Worm (Caenorhabditis elegans): ENCODE measurements around the gene acr-17.

acr-17 gene

DNA sequence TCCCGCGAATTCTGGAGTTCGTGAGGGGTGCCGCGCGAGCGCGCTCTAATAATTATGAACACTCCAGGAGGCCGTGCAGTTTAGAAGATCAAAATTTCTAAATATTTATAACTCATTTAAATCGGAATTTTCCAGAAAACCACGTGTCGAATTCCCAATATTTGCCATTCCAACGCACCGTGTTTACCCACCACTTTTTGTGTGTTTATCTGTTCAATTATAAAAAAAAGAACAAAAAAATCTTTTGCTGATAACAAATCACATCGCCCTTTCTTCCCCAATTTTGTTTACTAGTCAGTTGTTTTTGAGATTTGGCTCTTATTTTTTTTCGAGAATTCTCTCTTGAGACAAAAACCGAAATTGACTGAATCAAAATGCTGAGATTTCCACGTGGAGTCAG is 47.7 kb downstream of the acr-17 start:
- TF ChIP-seq flt-1 (GFP tag; IDR thresholded peaks at IDR 0.05), result no peak
- no peak for TF ChIP-seq tab-1 (GFP tag; IDR thresholded peaks at IDR 0.05)
- no peak for TF ChIP-seq klf-2 (GFP tag; conservative IDR thresholded peaks at IDR 0.05)
- no peak for TF ChIP-seq med-1 (GFP tag; optimal IDR thresholded peaks at IDR 0.05; ENCODE audit: insufficient read depth)
- no peak for TF ChIP-seq ref-1 (GFP tag; conservative IDR thresholded peaks at IDR 0.05)
- no peak for TF ChIP-seq ztf-29 (GFP tag; IDR thresholded peaks at IDR 0.05)
- no peak for TF ChIP-seq T22C8.4 (GFP tag; IDR thresholded peaks at IDR 0.05)
- TF ChIP-seq cog-1 (tag; optimal IDR thresholded peaks at IDR 0.05), result no peak
- TF ChIP-seq ztf-23 (GFP tag; IDR thresholded peaks at IDR 0.05), result no peak

DNA sequence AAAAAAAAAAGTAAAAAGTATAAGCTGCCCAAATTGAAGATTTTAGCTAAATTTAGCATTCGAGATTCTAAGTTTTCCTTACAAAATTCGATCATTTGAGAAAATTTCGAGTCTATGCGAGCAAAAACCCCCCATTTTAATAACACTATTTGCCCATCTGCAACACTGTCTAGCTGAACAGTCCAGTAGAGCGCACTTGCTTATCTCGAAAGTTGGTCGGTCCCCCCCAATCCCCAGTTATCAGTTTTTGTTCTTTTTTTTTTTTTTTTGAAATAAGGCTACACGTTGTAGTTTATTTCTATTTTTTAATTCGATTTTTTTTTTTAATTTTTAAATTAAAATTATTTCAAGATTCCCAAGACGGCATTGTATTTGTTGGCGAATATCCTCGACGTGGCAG is 49.2 kb downstream of the acr-17 start:
- no peak for TF ChIP-seq ref-1 (GFP tag; conservative IDR thresholded peaks at IDR 0.05)
- no peak for TF ChIP-seq T22C8.4 (GFP tag; IDR thresholded peaks at IDR 0.05)
- TF ChIP-seq flt-1 (GFP tag; IDR thresholded peaks at IDR 0.05), result no peak
- TF ChIP-seq tab-1 (GFP tag; IDR thresholded peaks at IDR 0.05), result no peak
- no peak for TF ChIP-seq ztf-23 (GFP tag; IDR thresholded peaks at IDR 0.05)
- no peak for TF ChIP-seq klf-2 (GFP tag; conservative IDR thresholded peaks at IDR 0.05)
- TF ChIP-seq med-1 (GFP tag; optimal IDR thresholded peaks at IDR 0.05; ENCODE audit: insufficient read depth), result no peak
- TF ChIP-seq ztf-29 (GFP tag; IDR thresholded peaks at IDR 0.05), result no peak
- no peak for TF ChIP-seq cog-1 (tag; optimal IDR thresholded peaks at IDR 0.05)

DNA sequence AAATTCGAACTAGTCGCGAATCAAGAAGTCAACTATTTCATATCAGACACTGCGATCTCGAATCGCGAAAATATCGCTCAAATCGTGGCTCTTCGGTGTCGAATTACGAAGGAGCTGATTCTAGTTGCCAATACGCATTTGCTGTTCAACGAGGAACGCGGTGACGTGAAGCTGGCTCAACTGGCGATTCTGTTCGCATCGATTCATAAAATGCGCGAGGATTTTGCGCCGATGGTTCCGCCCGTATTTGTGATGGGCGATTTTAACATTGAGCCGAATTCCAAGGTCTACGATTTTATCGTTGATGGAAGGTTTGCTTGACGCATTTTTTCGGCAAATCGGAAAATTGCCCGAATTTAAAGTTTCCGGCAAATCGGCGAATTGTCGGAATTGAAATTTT is 52.0 kb downstream of the acr-17 start:
- no peak for TF ChIP-seq ztf-23 (GFP tag; IDR thresholded peaks at IDR 0.05)
- no peak for TF ChIP-seq klf-2 (GFP tag; conservative IDR thresholded peaks at IDR 0.05)
- TF ChIP-seq ref-1 (GFP tag; conservative IDR thresholded peaks at IDR 0.05), result no peak
- TF ChIP-seq flt-1 (GFP tag; IDR thresholded peaks at IDR 0.05), result no peak
- TF ChIP-seq ztf-29 (GFP tag; IDR thresholded peaks at IDR 0.05), result no peak

DNA sequence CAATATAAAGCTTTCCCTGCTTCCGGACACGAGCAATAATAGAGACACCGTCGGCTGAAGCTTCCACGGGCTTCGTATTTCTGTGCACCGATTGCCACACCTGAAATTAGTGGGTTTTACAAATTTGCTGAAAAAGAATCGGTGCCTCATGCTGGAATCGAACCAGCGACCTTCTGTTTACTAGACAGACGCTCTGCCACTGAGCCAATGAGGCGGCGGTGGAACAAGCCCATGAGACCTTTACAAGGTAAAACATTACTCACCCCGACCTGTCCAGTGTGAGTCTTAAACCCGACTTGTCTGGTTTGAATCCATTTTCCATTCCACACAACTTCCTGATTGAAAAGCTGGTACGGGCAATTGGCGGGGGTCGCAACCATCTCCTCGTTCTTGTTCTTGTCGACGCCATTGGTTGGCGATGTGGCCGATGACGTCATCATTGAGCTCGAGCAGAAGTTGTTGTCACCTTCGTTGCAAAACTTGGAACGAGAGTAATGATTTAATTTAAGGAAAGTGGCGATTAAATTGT is 56.1 kb downstream of the acr-17 start, which contains the start of gene ndx-2:
TSS of gene ndx-2 (minus strand) at position 479 of the 529 bp plus-strand sequence.
- no peak for TF ChIP-seq T22C8.4 (GFP tag; IDR thresholded peaks at IDR 0.05)
- TF ChIP-seq ref-1 (GFP tag; conservative IDR thresholded peaks at IDR 0.05), result no peak
- TF ChIP-seq klf-2 (GFP tag; conservative IDR thresholded peaks at IDR 0.05), result no peak
- 0 out of 2 replicates have a peak, but pooled peaks have one; percentile 14 for TF ChIP-seq tab-1 (GFP tag; IDR thresholded peaks at IDR 0.05)
- TF ChIP-seq cog-1 (tag; optimal IDR thresholded peaks at IDR 0.05), result no peak
- 0 out of 2 replicates have a peak, but pooled peaks have one; percentile 7 for TF ChIP-seq ztf-29 (GFP tag; IDR thresholded peaks at IDR 0.05)
- no peak for TF ChIP-seq med-1 (GFP tag; optimal IDR thresholded peaks at IDR 0.05; ENCODE audit: insufficient read depth)
- TF ChIP-seq flt-1 (GFP tag; IDR thresholded peaks at IDR 0.05), result 0 out of 2 replicates have a peak, but pooled peaks have one; percentile 13
- no peak for TF ChIP-seq ztf-23 (GFP tag; IDR thresholded peaks at IDR 0.05)
